Worm (Caenorhabditis elegans) whole organism, midembryonic: ENCODE results near the gene ddr-1.

Experiments used
- T22C8.4 ChIP-seq: fragments of 200-800 bp; sonication (Bioruptor generic); IDR thresholded peaks from 2 replicates; pipeline ENCODE4 v1.3.6; 2022; ENCODE audit warnings: missing genetic modification characterization, missing compliant biosample characterization
- cog-1 ChIP-seq: sonication (generic microtip); optimal IDR thresholded peaks from 2 replicates; lab custom pipeline; 2016; ENCODE audit warnings: missing genetic modification characterization, missing compliant biosample characterization
- flt-1 ChIP-seq: fragments of 200-800 bp; sonication (Bioruptor generic); IDR thresholded peaks from 2 replicates; pipeline ENCODE4 v1.3.6; 2022; ENCODE audit warnings: missing genetic modification characterization, missing compliant biosample characterization
- med-1 ChIP-seq: sonication (generic microtip); optimal IDR thresholded peaks from 2 replicates; lab custom pipeline; 2017; ENCODE audit warnings: missing genetic modification characterization, mild to moderate bottlenecking, missing compliant biosample characterization, antibody characterized with exemption, missing genetic modification reagents; ENCODE audit not compliant: insufficient read depth
- ref-1 ChIP-seq: fragments of 200-800 bp; sonication (Bioruptor generic); conservative IDR thresholded peaks from 2 replicates; pipeline ENCODE4 v1.3.6; 2022; ENCODE audit warnings: missing genetic modification reagents, missing genetic modification characterization, missing compliant biosample characterization
- ztf-29 ChIP-seq: fragments of 200-800 bp; sonication (Bioruptor generic); IDR thresholded peaks from 2 replicates; pipeline ENCODE4 v1.3.6; 2022; ENCODE audit warnings: missing genetic modification reagents, missing genetic modification characterization, missing compliant biosample characterization

ce11 chrX:5457184-5457583 lies 3.8 kb upstream of the ddr-1 start:
- TF ChIP-seq ref-1 = no peak
- TF ChIP-seq ztf-29 (GFP tag; lab: Robert Waterston, UW) = no peak
- no peak for TF ChIP-seq flt-1 (GFP tag; lab: Robert Waterston, UW)
- no peak for TF ChIP-seq T22C8.4 (GFP tag; lab: Robert Waterston, UW)
- no peak for TF ChIP-seq cog-1 (tag; lab: Kevin White, UChicago)
- TF ChIP-seq med-1 (GFP tag; lab: Kevin White, UChicago) = no peak
